Worm (Caenorhabditis elegans) whole organism, young adult: ENCODE data around the gene F23D12.11.
"Not testable (repeated sequence)": the region's sequence is repeated elsewhere in the genome, so short reads cannot be mapped to it uniquely, and the experiment has no call there.

Source experiments
- D2030.7 ChIP-seq: fragments of 200-800 bp; sonication (Bioruptor generic); IDR thresholded peaks from 2 replicates; pipeline ENCODE4 v1.3.6; 2022; ENCODE audit warnings: missing genetic modification reagents, missing genetic modification characterization, missing compliant biosample characterization
- Y56A3A.18 ChIP-seq: fragments of 200-800 bp; sonication (Bioruptor generic); IDR thresholded peaks from 2 replicates; pipeline ENCODE4 v1.3.6; 2022; ENCODE audit warnings: missing genetic modification reagents, missing genetic modification characterization, missing compliant biosample characterization
- Y79H2A.3 ChIP-seq: fragments of 200-800 bp; sonication (Bioruptor generic); conservative IDR thresholded peaks from 2 replicates; pipeline ENCODE4 v1.3.6; 2022; ENCODE audit warnings: missing genetic modification reagents, missing genetic modification characterization, missing compliant biosample characterization
- ZK185.1 ChIP-seq: sonication (generic microtip); optimal IDR thresholded peaks from 2 replicates; lab custom pipeline; 2016; ENCODE audit warnings: mild to moderate bottlenecking, missing genetic modification characterization, missing compliant biosample characterization; ENCODE audit not compliant: poor library complexity, severe bottlenecking
- aptf-2 ChIP-seq: fragments of 200-800 bp; sonication (Bioruptor generic); conservative IDR thresholded peaks from 2 replicates; pipeline ENCODE4 v1.3.6; 2022; ENCODE audit warnings: missing genetic modification reagents, missing genetic modification characterization, missing compliant biosample characterization
- atf-7 ChIP-seq: sonication (generic microtip); optimal IDR thresholded peaks from 2 replicates; lab custom pipeline; 2017; ENCODE audit warnings: mild to moderate bottlenecking, missing genetic modification characterization, missing compliant biosample characterization
- athp-1 ChIP-seq: sonication (generic microtip); optimal IDR thresholded peaks from 2 replicates; lab custom pipeline; 2017; ENCODE audit warnings: mild to moderate bottlenecking, missing genetic modification characterization, missing compliant biosample characterization
- cebp-1 ChIP-seq, 2 experiments: fragments of 200-800 bp in 1 of 2; sonication (Bioruptor generic) in 1 of 2; sonication (generic microtip) in 1 of 2; IDR thresholded peaks in 1 of 2; optimal IDR thresholded peaks in 1 of 2; 2 replicates each; pipeline versions ENCODE4 v1.3.6 to Lab custom; 2017 to 2022; ENCODE audit warnings: missing compliant biosample characterization in 2 of 2, missing genetic modification characterization in 2 of 2, mild to moderate bottlenecking in 1 of 2, missing genetic modification reagents in 1 of 2, moderate library complexity in 1 of 2
- ceh-100 ChIP-seq: fragments of 200-800 bp; sonication (Bioruptor generic); IDR thresholded peaks from 2 replicates; pipeline ENCODE4 v1.3.6; 2022; ENCODE audit warnings: missing genetic modification reagents, missing genetic modification characterization, missing compliant biosample characterization
- ceh-91 ChIP-seq: fragments of 200-800 bp; sonication (Bioruptor generic); IDR thresholded peaks from 2 replicates; pipeline ENCODE4 v1.3.6; 2022; ENCODE audit warnings: missing genetic modification reagents, missing genetic modification characterization, missing compliant biosample characterization
- chd-7 ChIP-seq: sonication (generic microtip); optimal IDR thresholded peaks from 2 replicates; lab custom pipeline; 2016; ENCODE audit warnings: mild to moderate bottlenecking, missing genetic modification characterization, moderate library complexity, missing compliant biosample characterization
- die-1 ChIP-seq: sonication (generic microtip); optimal IDR thresholded peaks from 2 replicates; lab custom pipeline; 2016; ENCODE audit warnings: missing genotype, mild to moderate bottlenecking, missing genetic modification characterization, missing compliant biosample characterization
- dox-1 ChIP-seq: fragments of 200-800 bp; sonication (Bioruptor generic); IDR thresholded peaks from 2 replicates; pipeline ENCODE4 v1.3.6; 2022; ENCODE audit warnings: missing genetic modification reagents, missing genetic modification characterization, missing compliant biosample characterization
- egl-44 ChIP-seq: fragments of 200-800 bp; sonication (Bioruptor generic); IDR thresholded peaks from 2 replicates; pipeline ENCODE4 v1.3.6; 2022; ENCODE audit warnings: missing genetic modification reagents, missing genetic modification characterization, missing compliant biosample characterization
- egrh-3 ChIP-seq: fragments of 200-800 bp; sonication (Bioruptor generic); IDR thresholded peaks from 2 replicates; pipeline ENCODE4 v1.3.6; 2022; ENCODE audit warnings: missing genetic modification reagents, missing genetic modification characterization, missing compliant biosample characterization
- gei-17 ChIP-seq: fragments of 200-800 bp; sonication (Bioruptor generic); optimal IDR thresholded peaks from 2 replicates; lab custom pipeline; 2018; ENCODE audit warnings: mild to moderate bottlenecking, missing genetic modification characterization, missing compliant biosample characterization
- hmg-1.2 ChIP-seq: fragments of 200-800 bp; sonication (Bioruptor generic); IDR thresholded peaks from 2 replicates; pipeline ENCODE4 v1.3.6; 2022; ENCODE audit warnings: missing genetic modification reagents, missing genetic modification characterization, missing compliant biosample characterization
- hmg-20 ChIP-seq: fragments of 200-800 bp; sonication (Bioruptor generic); IDR thresholded peaks from 2 replicates; pipeline ENCODE4 v1.3.6; 2022; ENCODE audit warnings: missing genetic modification reagents, missing genetic modification characterization, missing compliant biosample characterization
- let-526 ChIP-seq: fragments of 200-800 bp; sonication (Bioruptor generic); IDR thresholded peaks from 2 replicates; pipeline ENCODE4 v1.3.6; 2022; ENCODE audit warnings: missing genetic modification reagents, missing genetic modification characterization, missing compliant biosample characterization
- let-607 ChIP-seq, 2 experiments: fragments of 200-800 bp in 1 of 2; sonication (Bioruptor generic) in 1 of 2; sonication (generic microtip) in 1 of 2; optimal IDR thresholded peaks; 2 replicates each; lab custom pipeline; 2016 to 2018; ENCODE audit warnings: mild to moderate bottlenecking in 2 of 2, missing compliant biosample characterization in 2 of 2, missing genetic modification characterization in 2 of 2, moderate library complexity in 2 of 2, missing genotype in 1 of 2
- lin-26 ChIP-seq: fragments of 200-800 bp; sonication (Bioruptor generic); IDR thresholded peaks from 2 replicates; pipeline ENCODE4 v1.3.6; 2022; ENCODE audit warnings: missing genetic modification reagents, missing genetic modification characterization, missing compliant biosample characterization
- lin-40 ChIP-seq: sonication (generic microtip); optimal IDR thresholded peaks from 2 replicates; lab custom pipeline; 2016; ENCODE audit warnings: missing genetic modification characterization, mild to moderate bottlenecking, missing compliant biosample characterization, missing genotype, missing genetic modification reagents
- lsl-1 ChIP-seq: fragments of 200-800 bp; sonication (Bioruptor generic); optimal IDR thresholded peaks from 2 replicates; lab custom pipeline; 2018; ENCODE audit warnings: mild to moderate bottlenecking, missing genetic modification characterization, moderate library complexity, missing compliant biosample characterization
- madf-10 ChIP-seq: sonication (generic microtip); optimal IDR thresholded peaks from 2 replicates; lab custom pipeline; 2016; ENCODE audit warnings: mild to moderate bottlenecking, missing genetic modification characterization, missing compliant biosample characterization
- mcd-1 ChIP-seq: fragments of 200-800 bp; sonication (Bioruptor generic); IDR thresholded peaks from 2 replicates; pipeline ENCODE4 v1.3.6; 2022; ENCODE audit warnings: missing genetic modification reagents, missing genetic modification characterization, missing compliant biosample characterization
- mxl-1 ChIP-seq: sonication (generic microtip); optimal IDR thresholded peaks from 2 replicates; lab custom pipeline; 2016; ENCODE audit warnings: missing genetic modification characterization, missing compliant biosample characterization
- nfyb-1 ChIP-seq: fragments of 200-800 bp; sonication (Bioruptor generic); IDR thresholded peaks from 2 replicates; pipeline ENCODE4 v1.3.6; 2022; ENCODE audit warnings: missing genetic modification reagents, missing genetic modification characterization, missing compliant biosample characterization
- nhr-120 ChIP-seq: fragments of 200-800 bp; sonication (Bioruptor generic); IDR thresholded peaks from 2 replicates; pipeline ENCODE4 v1.3.6; 2022; ENCODE audit warnings: missing genetic modification characterization, missing compliant biosample characterization
- nhr-27 ChIP-seq: fragments of 200-800 bp; sonication (Bioruptor generic); optimal IDR thresholded peaks from 2 replicates; lab custom pipeline; 2018; ENCODE audit warnings: mild to moderate bottlenecking, missing genetic modification characterization, moderate library complexity, missing compliant biosample characterization
- nhr-80 ChIP-seq: sonication (generic microtip); optimal IDR thresholded peaks from 2 replicates; lab custom pipeline; 2016; ENCODE audit warnings: missing genetic modification characterization, missing compliant biosample characterization
- nhr-90 ChIP-seq: sonication (generic microtip); optimal IDR thresholded peaks from 2 replicates; lab custom pipeline; 2016; ENCODE audit warnings: missing genotype, mild to moderate bottlenecking, missing genetic modification characterization, missing compliant biosample characterization
- pbrm-1 ChIP-seq: fragments of 200-800 bp; sonication (Bioruptor generic); IDR thresholded peaks from 2 replicates; pipeline ENCODE4 v1.3.6; 2022; ENCODE audit warnings: missing genetic modification reagents, missing genetic modification characterization, missing compliant biosample characterization
- rcor-1 ChIP-seq: fragments of 200-800 bp; sonication (Bioruptor generic); IDR thresholded peaks from 2 replicates; pipeline ENCODE4 v1.3.6; 2022; ENCODE audit warnings: missing genetic modification reagents, missing genetic modification characterization, missing compliant biosample characterization
- rec-8 ChIP-seq, 2 experiments: sonication (generic microtip); optimal IDR thresholded peaks; 2 replicates each; lab custom pipeline; 2016; ENCODE audit warnings: mild to moderate bottlenecking in 2 of 2, missing genetic modification characterization in 2 of 2, missing genetic modification reagents in 2 of 2, missing genotype in 2 of 2, missing biosample characterization in 1 of 2, missing compliant biosample characterization in 1 of 2, moderate library complexity in 1 of 2
- repo-1 ChIP-seq: sonication (generic microtip); optimal IDR thresholded peaks from 2 replicates; lab custom pipeline; 2017; ENCODE audit warnings: mild to moderate bottlenecking, missing genetic modification characterization, missing compliant biosample characterization
- rpc-1 ChIP-seq, 2 experiments: fragments of 150-350 bp in 1 of 2; sonication (generic microtip) in 1 of 2; optimal IDR thresholded peaks; 2 replicates each; lab custom pipeline; 2014 to 2018; ENCODE audit warnings: missing biosample characterization in 1 of 2, missing genetic modification characterization in 1 of 2, missing genetic modification reagents in 1 of 2, missing genotype in 1 of 2
- snpc-1.3 ChIP-seq: sonication (generic microtip); optimal IDR thresholded peaks from 2 replicates; lab custom pipeline; 2017; ENCODE audit warnings: missing genetic modification characterization, mild to moderate bottlenecking, missing compliant biosample characterization, antibody characterized with exemption, moderate library complexity, missing genotype, missing genetic modification reagents; ENCODE audit not compliant: insufficient read depth
- snpc-3.4 ChIP-seq: sonication (generic microtip); optimal IDR thresholded peaks from 2 replicates; lab custom pipeline; 2017; ENCODE audit warnings: missing genetic modification characterization, mild to moderate bottlenecking, missing compliant biosample characterization, antibody characterized with exemption, moderate library complexity, missing genotype, missing genetic modification reagents
- sptf-2 ChIP-seq: fragments of 200-800 bp; sonication (Bioruptor generic); optimal IDR thresholded peaks from 2 replicates; lab custom pipeline; 2018; ENCODE audit warnings: mild to moderate bottlenecking, missing genetic modification characterization, missing compliant biosample characterization
- tbp1 ChIP-seq: fragments of 200-800 bp; sonication (Bioruptor generic); optimal IDR thresholded peaks from 2 replicates; lab custom pipeline; 2018; ENCODE audit warnings: mild to moderate bottlenecking, missing genetic modification characterization, missing compliant biosample characterization
- ztf-18 ChIP-seq: sonication (generic microtip); optimal IDR thresholded peaks from 2 replicates; lab custom pipeline; 2016; ENCODE audit warnings: missing genotype, mild to moderate bottlenecking, missing genetic modification characterization, missing compliant biosample characterization
- ztf-26 ChIP-seq: sonication (generic microtip); optimal IDR thresholded peaks from 2 replicates; lab custom pipeline; 2017; ENCODE audit warnings: missing genetic modification characterization, missing compliant biosample characterization
- ztf-3 ChIP-seq: fragments of 200-800 bp; sonication (Bioruptor generic); optimal IDR thresholded peaks from 2 replicates; lab custom pipeline; 2018; ENCODE audit warnings: mild to moderate bottlenecking, missing genetic modification characterization, missing compliant biosample characterization

The F23D12.11 gene

DNA sequence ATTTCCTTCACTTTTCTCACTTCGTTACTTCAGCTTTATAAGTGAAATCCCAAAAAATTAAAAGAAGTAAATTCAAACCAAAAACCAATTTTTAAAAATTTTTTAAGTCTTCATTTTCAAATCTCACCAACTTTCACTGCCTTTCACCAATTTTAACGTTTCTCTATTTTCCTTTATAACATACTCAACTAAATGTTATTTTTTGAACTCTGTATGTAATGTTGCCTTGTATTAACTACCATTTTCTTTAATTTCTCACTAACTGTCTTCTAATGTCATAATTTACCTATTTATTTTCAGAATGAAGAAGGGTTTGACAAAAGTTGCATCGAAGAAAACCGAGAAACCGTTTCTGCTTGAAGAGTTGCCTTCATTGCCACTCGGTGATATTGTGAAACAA is 20.1 kb upstream of the F23D12.11 start, which contains the start of gene F23D12.4:
F23D12.4 (plus strand) TSS at position 301 of the 400 bp plus-strand sequence.
- TF ChIP-seq ztf-3 (GFP tag; lab: Kevin White, UChicago) (no peak), ceh-91 (GFP tag; lab: Robert Waterston, UW) (no peak), nfyb-1 (no peak)

DNA sequence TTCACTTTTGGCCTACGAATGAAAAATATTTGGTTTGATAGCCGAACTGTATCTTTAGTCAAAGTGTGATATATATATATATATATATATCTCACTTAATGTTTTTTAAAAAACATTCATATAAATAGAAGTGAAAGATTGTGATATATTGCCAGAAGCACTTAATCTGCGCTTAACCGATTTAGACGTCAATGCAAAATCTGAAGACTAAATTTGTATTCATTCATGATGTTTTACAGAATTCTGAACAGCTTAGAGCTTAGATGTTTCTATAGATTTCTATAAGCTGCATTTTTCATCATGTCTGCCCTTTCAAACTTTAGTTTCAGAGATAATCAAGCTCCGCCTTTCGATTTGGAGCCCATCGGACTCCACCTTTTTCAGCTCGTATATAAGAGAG is 17.8 kb upstream of the F23D12.11 start, which contains the start of gene F23D12.3:
F23D12.3 (plus strand) TSS at position 301 of the 400 bp plus-strand sequence.
- TF ChIP-seq snpc-3.4 (tag; lab: Kevin White, UChicago): no peak
- TF ChIP-seq aptf-2 (GFP tag; lab: Robert Waterston, UW): no peak
- TF ChIP-seq rec-8 (tag; optimal IDR thresholded peaks at IDR 0.05; lab: Kevin White, UChicago): no peak
- TF ChIP-seq mcd-1 (GFP tag; lab: Robert Waterston, UW): no peak
- no peak for TF ChIP-seq Y79H2A.3 (GFP tag; lab: Robert Waterston, UW)
- TF ChIP-seq rcor-1 (GFP tag; lab: Robert Waterston, UW): no peak
- no peak for TF ChIP-seq gei-17
- TF ChIP-seq hmg-20 (GFP tag; lab: Robert Waterston, UW): no peak
- no peak for TF ChIP-seq nhr-27 (tag; lab: Kevin White, UChicago)
- TF ChIP-seq D2030.7: no peak
- no peak for TF ChIP-seq egl-44 (GFP tag; lab: Robert Waterston, UW)
- TF ChIP-seq let-526 (GFP tag; lab: Robert Waterston, UW): no peak

DNA sequence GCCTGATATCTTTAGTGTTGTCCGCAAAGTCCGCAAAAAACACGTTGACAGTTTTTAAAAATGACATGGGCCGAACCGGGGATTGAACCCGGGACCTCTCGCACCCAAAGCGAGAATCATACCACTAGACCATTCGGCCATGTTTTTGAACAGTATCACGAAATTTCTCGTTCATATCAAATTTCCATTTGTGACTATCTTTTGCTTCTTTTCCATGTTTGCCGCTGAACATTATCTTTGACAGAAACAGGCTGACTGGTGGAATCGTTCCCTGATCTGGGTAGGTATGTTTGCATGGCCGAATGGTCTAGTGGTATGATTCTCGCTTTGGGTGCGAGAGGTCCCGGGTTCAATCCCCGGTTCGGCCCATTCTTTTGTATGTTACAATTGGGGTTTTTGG is 13.3 kb upstream of the F23D12.11 start:
- TF ChIP-seq lsl-1 (GFP tag; lab: Kevin White, UChicago) (peak; percentile 9), D2030.7 (peak; percentile 64), lin-40 (tag; lab: Kevin White, UChicago) (peak; percentile 79), mxl-1 (peak; percentile 61), die-1 (tag; lab: Kevin White, UChicago) (peak; percentile 67), nhr-120 (GFP tag; lab: Robert Waterston, UW) (0 out of 2 replicates have a peak, but pooled peaks have one; percentile 16), tbp1 (GFP tag; lab: Kevin White, UChicago) (peak; percentile 89), pbrm-1 (peak; percentile 70), cebp-1 (GFP tag; IDR thresholded peaks at IDR 0.05; lab: Robert Waterston, UW) (peak; percentile 49; the same call in 1 of the 2 replicates), repo-1 (tag; lab: Kevin White, UChicago) (peak; percentile 67), lin-26 (GFP tag; lab: Robert Waterston, UW) (peak; percentile 81), athp-1 (peak; percentile 26), madf-10 (tag; lab: Kevin White, UChicago) (peak; percentile 50), hmg-1.2 (GFP tag; lab: Robert Waterston, UW) (peak; percentile 67), snpc-1.3 (tag; lab: Kevin White, UChicago) (peak; percentile 2), sptf-2 (GFP tag; lab: Kevin White, UChicago) (peak; percentile 69), chd-7 (tag; lab: Kevin White, UChicago) (peak; percentile 39), rpc-1 (optimal IDR thresholded peaks at IDR 0.05; lab: Kevin White, UChicago) (peak; percentile 77), rpc-1 (tag; optimal IDR thresholded peaks at IDR 0.05; lab: Kevin White, UChicago) (peak; percentile 81), ztf-26 (tag; lab: Kevin White, UChicago) (peak; percentile 85), let-607 (tag; optimal IDR thresholded peaks at IDR 0.05; lab: Kevin White, UChicago) (peak; percentile 3 to 14), ztf-18 (tag; lab: Kevin White, UChicago) (peak; percentile 63), nhr-90 (tag; lab: Kevin White, UChicago) (peak; percentile 64), atf-7 (tag; lab: Kevin White, UChicago) (peak; percentile 25), dox-1 (GFP tag; lab: Robert Waterston, UW) (peak; percentile 83; the same call in 1 of the 2 replicates), ceh-100 (0 out of 2 replicates have a peak, but pooled peaks have one; percentile 17), ZK185.1 (tag; lab: Kevin White, UChicago) (peak; percentile 68), egrh-3 (GFP tag; lab: Robert Waterston, UW) (0 out of 2 replicates have a peak, but pooled peaks have one; percentile 12), Y56A3A.18 (peak; percentile 74; the same call in 1 of the 2 replicates), nhr-80 (tag; lab: Kevin White, UChicago) (peak; percentile 18)
- not testable (repeated sequence) for TF ChIP-seq cebp-1 (tag; optimal IDR thresholded peaks at IDR 0.05; lab: Kevin White, UChicago)
